Worm (Caenorhabditis elegans): ENCODE data around the gene K11D12.8.

K11D12.8 gene

DNA sequence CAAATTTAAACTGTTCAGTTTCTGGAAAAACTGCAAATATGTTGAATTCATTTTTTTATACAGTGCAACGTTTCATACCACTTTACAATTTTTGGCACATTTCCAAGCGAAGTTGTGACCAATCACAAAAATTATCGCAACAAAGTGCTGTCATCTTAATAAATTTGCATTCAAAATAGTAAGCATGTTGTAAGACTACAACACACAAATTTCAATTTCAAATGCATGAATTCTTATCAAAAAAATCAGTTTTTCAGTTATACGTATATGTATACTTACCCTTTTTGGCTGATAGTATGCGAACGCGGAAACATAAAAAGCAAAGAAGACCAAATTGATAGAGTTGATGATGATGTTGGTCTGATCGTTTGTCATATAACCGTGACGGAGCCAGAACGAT is 10.6 kb downstream of the K11D12.8 start:
- TF ChIP-seq ztf-16 (tag; optimal IDR thresholded peaks at IDR 0.05) = no peak
- no peak for TF ChIP-seq ceh-14 (tag; optimal IDR thresholded peaks at IDR 0.05)
- TF ChIP-seq dve-1 (tag; optimal IDR thresholded peaks at IDR 0.05) = no peak
- no peak for TF ChIP-seq ets-4 (tag; optimal IDR thresholded peaks at IDR 0.05)
- TF ChIP-seq ceh-22 (tag; optimal IDR thresholded peaks at IDR 0.05) = no peak
- no peak for TF ChIP-seq K09A11.1 (tag; optimal IDR thresholded peaks at IDR 0.05; ENCODE audit: insufficient read depth)
- TF ChIP-seq npax-4 (tag; optimal IDR thresholded peaks at IDR 0.05) = no peak
- no peak for TF ChIP-seq hlh-15 (tag; optimal IDR thresholded peaks at IDR 0.05)
- TF ChIP-seq elt-2 (tag; optimal IDR thresholded peaks at IDR 0.05) = no peak
- no peak for TF ChIP-seq mec-3 (tag; optimal IDR thresholded peaks at IDR 0.05; ENCODE audit: borderline replicate concordance)
- no peak for TF ChIP-seq ceh-45 (GFP tag; IDR thresholded peaks at IDR 0.05)
- no peak for TF ChIP-seq pros-1 (tag; optimal IDR thresholded peaks at IDR 0.05)
- no peak for TF ChIP-seq sdc-2 (tag; optimal IDR thresholded peaks at IDR 0.05)
- TF ChIP-seq fkh-6 (tag; optimal IDR thresholded peaks at IDR 0.05) = no peak
- TF ChIP-seq elt-4 (tag; optimal IDR thresholded peaks at IDR 0.05) = no peak
- TF ChIP-seq zip-5 (tag; optimal IDR thresholded peaks at IDR 0.05) = no peak

ce11 chrV:5027640-5028039 is 13.2 kb downstream of the K11D12.8 start, which contains the start of gene cpt-4:
Gene cpt-4, minus strand, starts transcription at chrV:5027723.
- TF ChIP-seq elt-2 (tag; optimal IDR thresholded peaks at IDR 0.05) = peak; percentile 89
- TF ChIP-seq ets-4 (tag; optimal IDR thresholded peaks at IDR 0.05) = no peak

- TF ChIP-seq pha-2 (tag; optimal IDR thresholded peaks at IDR 0.05) (no peak), elt-2 (tag; optimal IDR thresholded peaks at IDR 0.05) (peak; percentile 18)
These were observed 14.4 kb downstream of the K11D12.8 start for ce11 chrV:5026438-5026837.

ce11 chrV:5023355-5023754 is 17.4 kb downstream of the K11D12.8 start:
- peak; percentile 7 for TF ChIP-seq elt-2 (tag; optimal IDR thresholded peaks at IDR 0.05)
- TF ChIP-seq ztf-16 (tag; optimal IDR thresholded peaks at IDR 0.05) = no peak
- no peak for TF ChIP-seq nhr-232 (tag; optimal IDR thresholded peaks at IDR 0.05)
- no peak for TF ChIP-seq C38D4.7 (GFP tag; optimal IDR thresholded peaks at IDR 0.05)
- TF ChIP-seq tbx-7 (tag; optimal IDR thresholded peaks at IDR 0.05) = no peak
- TF ChIP-seq eyg-1 (tag; optimal IDR thresholded peaks at IDR 0.05) = no peak

DNA sequence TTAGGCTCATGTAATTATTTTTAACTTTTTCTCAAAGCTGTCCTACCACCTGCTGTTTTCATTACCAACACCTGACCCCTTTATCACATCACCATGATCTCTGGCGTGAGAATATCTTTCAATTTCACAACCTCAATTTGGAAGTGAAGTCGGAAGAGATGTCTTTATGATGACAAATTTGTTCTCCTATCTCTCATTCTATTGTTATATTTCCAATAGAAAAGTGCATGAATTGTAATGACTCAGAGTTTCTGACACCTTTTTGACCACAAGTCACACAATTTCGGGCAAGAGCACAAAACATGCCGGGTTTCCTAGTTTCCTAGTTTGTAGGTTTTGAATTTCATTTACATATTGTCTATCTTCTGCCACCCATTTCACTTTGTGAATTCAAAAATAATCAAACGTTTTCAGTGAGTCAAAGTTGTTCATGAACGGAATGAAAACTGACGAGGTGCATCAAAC is 22.0 kb downstream of the K11D12.8 start, which contains the start of gene srr-4:
srr-4 (plus strand) TSS at position 415 of the 465 bp plus-strand sequence.
- no peak for TF ChIP-seq hlh-15 (tag; optimal IDR thresholded peaks at IDR 0.05)
- no peak for TF ChIP-seq ama-1 (optimal IDR thresholded peaks at IDR 0.05)
- TF ChIP-seq K09A11.1 (tag; optimal IDR thresholded peaks at IDR 0.05; ENCODE audit: insufficient read depth) = no peak
- TF ChIP-seq pax-1 (tag; optimal IDR thresholded peaks at IDR 0.05) = no peak

DNA sequence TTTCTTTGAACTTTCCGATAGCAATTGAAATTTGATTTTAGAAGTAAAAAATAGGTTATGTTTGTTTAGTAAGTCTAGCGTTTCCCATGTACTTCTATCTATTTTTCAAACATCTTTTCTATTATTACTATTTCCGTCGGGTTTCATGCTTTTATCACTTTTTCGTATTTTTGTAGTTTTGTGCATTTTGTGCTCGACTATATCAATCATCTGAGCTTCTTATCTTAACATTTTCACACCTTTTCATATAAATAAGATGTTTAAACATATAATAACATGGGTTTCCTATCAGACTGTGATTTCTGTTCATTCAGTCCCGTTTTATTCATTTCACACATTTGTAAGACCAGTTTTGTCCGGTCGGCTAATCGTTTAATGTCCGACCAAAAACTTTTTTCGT is 22.7 kb downstream of the K11D12.8 start:
- TF ChIP-seq C38D4.7 (GFP tag; optimal IDR thresholded peaks at IDR 0.05) (no peak), sox-2 (GFP tag; IDR thresholded peaks at IDR 0.05) (no peak), pax-1 (tag; optimal IDR thresholded peaks at IDR 0.05) (no peak), hlh-6 (tag; optimal IDR thresholded peaks at IDR 0.05) (no peak), lin-11 (tag; optimal IDR thresholded peaks at IDR 0.05) (no peak), ceh-30 (tag; optimal IDR thresholded peaks at IDR 0.05) (no peak), unc-55 (GFP tag; optimal IDR thresholded peaks at IDR 0.05) (no peak), tbx-7 (tag; optimal IDR thresholded peaks at IDR 0.05) (no peak), syd-9 (tag; optimal IDR thresholded peaks at IDR 0.05) (no peak), hlh-15 (tag; optimal IDR thresholded peaks at IDR 0.05) (no peak), madf-2 (tag; optimal IDR thresholded peaks at IDR 0.05) (no peak), K02D7.2 (tag; optimal IDR thresholded peaks at IDR 0.05) (no peak), rnt-1 (tag; optimal IDR thresholded peaks at IDR 0.05) (no peak), ceh-14 (tag; optimal IDR thresholded peaks at IDR 0.05) (no peak), ceh-9 (tag; optimal IDR thresholded peaks at IDR 0.05) (no peak), pros-1 (tag; optimal IDR thresholded peaks at IDR 0.05) (no peak), eyg-1 (tag; optimal IDR thresholded peaks at IDR 0.05) (no peak), ttx-3 (tag; optimal IDR thresholded peaks at IDR 0.05) (no peak), unc-3 (GFP tag; conservative IDR thresholded peaks at IDR 0.05) (no peak), unc-3 (tag; optimal IDR thresholded peaks at IDR 0.05) (no peak)
